Fruit fly (Drosophila melanogaster) whole organism, pupa: Measurements from ENCODE around the gene Cpsf6.

Experiments used
- CG10348 ChIP-seq: fragments of 200-800 bp; sonication (Bioruptor generic); IDR thresholded peaks from 2 replicates; pipeline ENCODE4 v1.3.6; 2022; ENCODE audit warnings: missing biosample characterization, missing genetic modification characterization
- CG12605 ChIP-seq: fragments of 200-800 bp; sonication (Bioruptor generic); IDR thresholded peaks from 2 replicates; pipeline ENCODE4 v1.3.6; 2022; ENCODE audit warnings: missing biosample characterization, missing genetic modification characterization
- CG13204 ChIP-seq: fragments of 200-800 bp; sonication (Bioruptor generic); optimal IDR thresholded peaks from 2 replicates; lab custom pipeline; 2018; ENCODE audit warnings: missing biosample characterization, mild to moderate bottlenecking, missing genetic modification characterization, moderate library complexity
- CG14655 ChIP-seq: fragments of 200-800 bp; sonication (Bioruptor generic); optimal IDR thresholded peaks from 3 replicates; lab custom pipeline; 2017; ENCODE audit warnings: mild to moderate bottlenecking, missing biosample characterization, missing genetic modification reagents, missing genetic modification characterization
- CG15710 ChIP-seq: fragments of 200-800 bp; sonication (Bioruptor generic); optimal IDR thresholded peaks from 2 replicates; lab custom pipeline; 2018; ENCODE audit warnings: missing biosample characterization, mild to moderate bottlenecking, missing genetic modification characterization, moderate library complexity
- CG17806 ChIP-seq: fragments of 200-800 bp; sonication (Bioruptor generic); optimal IDR thresholded peaks from 2 replicates; lab custom pipeline; 2018; ENCODE audit warnings: missing biosample characterization, mild to moderate bottlenecking, missing genetic modification characterization, moderate library complexity
- CG32121 ChIP-seq: fragments of 200-800 bp; sonication (Bioruptor generic); IDR thresholded peaks from 2 replicates; pipeline ENCODE4 v1.3.6; 2022; ENCODE audit warnings: missing biosample characterization, missing genetic modification characterization
- CG34367 ChIP-seq: fragments of 200-800 bp; sonication (Bioruptor generic); optimal IDR thresholded peaks from 2 replicates; lab custom pipeline; 2018; ENCODE audit warnings: missing biosample characterization, mild to moderate bottlenecking, missing genetic modification characterization
- CG4496 ChIP-seq: fragments of 200-800 bp; sonication (Bioruptor generic); IDR thresholded peaks from 3 replicates; pipeline ENCODE4 v1.3.6; 2022; ENCODE audit warnings: missing biosample characterization, missing genetic modification characterization
- CG8159 ChIP-seq: fragments of 200-800 bp; sonication (Bioruptor generic); optimal IDR thresholded peaks from 3 replicates; lab custom pipeline; 2018; ENCODE audit warnings: missing biosample characterization, mild to moderate bottlenecking, missing genetic modification characterization, moderate library complexity
- CG8301 ChIP-seq: fragments of 200-800 bp; sonication (Bioruptor generic); optimal IDR thresholded peaks from 2 replicates; lab custom pipeline; 2018; ENCODE audit warnings: missing biosample characterization, mild to moderate bottlenecking, missing genetic modification characterization
- CG9948 ChIP-seq: fragments of 200-800 bp; sonication (Bioruptor generic); optimal IDR thresholded peaks from 2 replicates; lab custom pipeline; 2018; ENCODE audit warnings: missing biosample characterization, mild to moderate bottlenecking, missing genetic modification characterization, moderate library complexity
- D1 ChIP-seq: fragments of 200-800 bp; sonication (Bioruptor generic); optimal IDR thresholded peaks from 2 replicates; lab custom pipeline; 2018; ENCODE audit warnings: missing biosample characterization, mild to moderate bottlenecking, missing genetic modification characterization, moderate library complexity
- EcR ChIP-seq: fragments of 200-800 bp; sonication (Bioruptor generic); optimal IDR thresholded peaks from 3 replicates; lab custom pipeline; 2019; ENCODE audit warnings: missing biosample characterization, missing genetic modification characterization, mild to moderate bottlenecking, moderate library complexity, missing genetic modification reagents
- Ets98B ChIP-seq: fragments of 200-800 bp; sonication (Bioruptor generic); IDR thresholded peaks from 2 replicates; pipeline ENCODE4 v1.3.6; 2022; ENCODE audit warnings: missing biosample characterization, missing genetic modification characterization
- Pif1A ChIP-seq: fragments of 200-800 bp; sonication (Bioruptor generic); optimal IDR thresholded peaks from 3 replicates; lab custom pipeline; 2016; ENCODE audit warnings: missing biosample characterization, missing genetic modification characterization
- Pif1B ChIP-seq: fragments of 200-800 bp; sonication (Bioruptor generic); optimal IDR thresholded peaks from 3 replicates; lab custom pipeline; 2016; ENCODE audit warnings: missing biosample characterization, missing genetic modification characterization
- Snoo ChIP-seq: fragments of 200-800 bp; sonication (Bioruptor generic); optimal IDR thresholded peaks from 3 replicates; lab custom pipeline; 2017; ENCODE audit warnings: missing biosample characterization, mild to moderate bottlenecking, missing genetic modification characterization, inconsistent platforms
- fd96Ca ChIP-seq: fragments of 200-800 bp; sonication (Bioruptor generic); IDR thresholded peaks from 3 replicates; pipeline ENCODE4 v1.3.6; 2022; ENCODE audit warnings: missing biosample characterization, missing genetic modification characterization
- gl ChIP-seq: fragments of 200-800 bp; sonication (Bioruptor generic); optimal IDR thresholded peaks from 2 replicates; lab custom pipeline; 2018; ENCODE audit warnings: missing biosample characterization, mild to moderate bottlenecking, missing genetic modification characterization
- rn ChIP-seq: fragments of 200-800 bp; sonication (Bioruptor generic); IDR thresholded peaks from 2 replicates; pipeline ENCODE4 v1.3.6; 2022; ENCODE audit warnings: missing biosample characterization, missing genetic modification characterization

Gene Cpsf6

dm6 chr3L:8297488-8297887, 17.8 kb downstream of the Cpsf6 start:
- TF ChIP-seq CG13204 (no peak), CG9948 (tag; lab: Kevin White, UChicago) (no peak), CG4496 (GFP tag; lab: Robert Waterston, UW) (no peak)

- TF ChIP-seq EcR (GFP tag; lab: Kevin White, UChicago) (peak; percentile 46), CG34367 (tag; lab: Kevin White, UChicago) (no peak)
Measured at dm6 chr3L:8296941-8297340, 18.4 kb downstream of the Cpsf6 start, which contains the start of gene Rab19. Gene Rab19 (plus strand): TSS chr3L:8297018.

- TF ChIP-seq CG15710 (no peak), CG4496 (GFP tag; lab: Robert Waterston, UW) (0 out of 3 replicates have a peak, but pooled peaks have one; percentile 16), Ets98B (no peak), rn (peak; percentile 4; the same call in 1 of the 2 replicates), Snoo (tag; lab: Kevin White, UChicago) (no peak)
Measured at dm6 chr3L:8295227-8295626, 20.1 kb downstream of the Cpsf6 start, which contains the start of gene CG7201. Gene CG7201 (minus strand): TSS chr3L:8295327.

- TF ChIP-seq Pif1B (peak; percentile 13), D1 (tag; lab: Kevin White, UChicago) (peak; percentile 12), CG17806 (tag; lab: Kevin White, UChicago) (no peak), CG4496 (GFP tag; lab: Robert Waterston, UW) (0 out of 3 replicates have a peak, but pooled peaks have one; percentile 9), CG15710 (peak; percentile 4), CG8159 (no peak), Ets98B (no peak), CG8301 (tag; lab: Kevin White, UChicago) (no peak), EcR (GFP tag; lab: Kevin White, UChicago) (peak; percentile 69), CG34367 (tag; lab: Kevin White, UChicago) (peak; percentile 9), CG12605 (GFP tag; lab: Robert Waterston, UW) (no peak), Snoo (tag; lab: Kevin White, UChicago) (peak; percentile 35), Pif1A (GFP tag; lab: Kevin White, UChicago) (peak; percentile 12), CG13204 (no peak), rn (no peak)
- TF ChIP-seq, all 21 proteins: peak for 8
Measured at dm6 chr3L:8289336-8290258, 25.7 kb downstream of the Cpsf6 start, which contains the start of gene cert. Gene cert (minus strand): TSS chr3L:8289870.

DNA sequence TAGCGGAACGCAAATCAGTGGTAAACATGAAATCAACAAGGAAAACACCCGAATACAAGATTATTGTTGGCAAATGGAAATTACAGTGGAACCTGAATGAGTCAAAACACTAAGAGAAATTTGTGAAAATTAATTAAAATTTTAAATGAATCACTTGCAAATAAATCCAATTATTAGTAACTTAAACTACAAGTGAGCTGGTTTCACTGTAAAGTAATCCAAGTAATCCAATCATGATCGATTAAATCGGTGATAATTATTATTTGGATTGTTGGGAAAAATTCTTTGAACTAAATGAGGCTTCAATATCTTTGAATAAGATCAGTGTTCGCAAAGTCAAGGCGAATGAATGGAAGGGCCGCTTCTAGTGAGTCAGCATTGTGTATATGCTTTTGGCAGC, 26.9 kb downstream of the Cpsf6 start:
- TF ChIP-seq CG32121 (GFP tag; lab: Robert Waterston, UW) (no peak), CG34367 (tag; lab: Kevin White, UChicago) (no peak), CG8159 (no peak), Ets98B (no peak), CG17806 (tag; lab: Kevin White, UChicago) (no peak), Pif1A (GFP tag; lab: Kevin White, UChicago) (no peak), CG9948 (tag; lab: Kevin White, UChicago) (no peak), fd96Ca (GFP tag; lab: Robert Waterston, UW) (no peak), CG13204 (no peak), CG8301 (tag; lab: Kevin White, UChicago) (no peak), CG10348 (no peak), EcR (GFP tag; lab: Kevin White, UChicago) (no peak), CG12605 (GFP tag; lab: Robert Waterston, UW) (no peak), CG15710 (no peak), CG14655 (GFP tag; lab: Kevin White, UChicago) (no peak), D1 (tag; lab: Kevin White, UChicago) (no peak), CG4496 (GFP tag; lab: Robert Waterston, UW) (no peak)

dm6 chr3L:8286397-8286796, 28.9 kb downstream of the Cpsf6 start:
- TF ChIP-seq CG8159 (no peak), CG32121 (GFP tag; lab: Robert Waterston, UW) (no peak), Snoo (tag; lab: Kevin White, UChicago) (no peak), rn (no peak), gl (tag; lab: Kevin White, UChicago) (no peak), CG8301 (tag; lab: Kevin White, UChicago) (peak; percentile 8), EcR (GFP tag; lab: Kevin White, UChicago) (no peak), Pif1B (no peak), fd96Ca (GFP tag; lab: Robert Waterston, UW) (peak; percentile 67; the same call in 1 of the 3 replicates), CG13204 (no peak), Ets98B (peak; percentile 54), D1 (tag; lab: Kevin White, UChicago) (no peak), CG4496 (GFP tag; lab: Robert Waterston, UW) (peak; percentile 57; the same call in 1 of the 3 replicates), Pif1A (GFP tag; lab: Kevin White, UChicago) (no peak), CG34367 (tag; lab: Kevin White, UChicago) (no peak), CG10348 (no peak)
